Worm (Caenorhabditis elegans): ENCODE results near the gene K01A2.4.

DNA sequence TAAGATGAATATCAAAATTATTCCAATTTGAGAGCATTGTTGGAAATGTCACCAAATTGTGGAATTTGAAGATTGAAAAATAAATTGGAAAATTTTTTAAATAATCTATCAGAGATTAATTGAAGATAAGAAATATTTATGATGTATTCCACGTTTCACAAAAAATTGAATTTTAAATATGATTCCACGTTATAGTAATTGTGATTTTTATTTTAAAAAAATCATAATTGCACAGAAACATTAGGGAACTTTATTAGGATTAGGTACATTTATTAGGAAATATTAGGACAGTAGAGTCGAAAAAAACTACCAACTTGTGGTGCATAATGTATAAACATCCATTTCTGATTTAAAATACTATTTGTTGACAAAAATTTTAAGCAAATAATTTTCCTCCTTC, 12.6 kb upstream of the K01A2.4 start, which contains the start of gene B0432.11:
- TF ChIP-seq tab-1 (GFP tag; IDR thresholded peaks at IDR 0.05) (no peak), flt-1 (GFP tag; IDR thresholded peaks at IDR 0.05) (no peak), ztf-29 (GFP tag; IDR thresholded peaks at IDR 0.05) (no peak), ztf-23 (GFP tag; IDR thresholded peaks at IDR 0.05) (no peak), ref-1 (GFP tag; conservative IDR thresholded peaks at IDR 0.05) (no peak), cog-1 (tag; optimal IDR thresholded peaks at IDR 0.05) (no peak), klf-2 (GFP tag; conservative IDR thresholded peaks at IDR 0.05) (no peak), med-1 (GFP tag; optimal IDR thresholded peaks at IDR 0.05; ENCODE audit: insufficient read depth) (no peak)
